Worm (Caenorhabditis elegans) whole organism, early embryonic: ENCODE data around the gene Y116A8C.24.
"Not testable (repeated sequence)": the region's sequence is repeated elsewhere in the genome, so short reads cannot be mapped to it uniquely, and the experiment has no call there.

Experiments used
- F13C5.2 ChIP-seq: sonication (generic microtip); optimal IDR thresholded peaks from 2 replicates; lab custom pipeline; 2017; ENCODE audit warnings: mild to moderate bottlenecking, missing genetic modification characterization, inconsistent platforms, missing compliant biosample characterization
- aly-1 ChIP-seq: sonication (generic microtip); optimal IDR thresholded peaks from 2 replicates; lab custom pipeline; 2016; ENCODE audit warnings: missing genetic modification characterization, missing compliant biosample characterization
- ama-1 ChIP-seq: fragments of 150-350 bp; optimal IDR thresholded peaks from 2 replicates; lab custom pipeline; 2014
- ceh-13 ChIP-seq: fragments of 200-800 bp; sonication (Bioruptor generic); optimal IDR thresholded peaks from 2 replicates; lab custom pipeline; 2018; ENCODE audit warnings: mild to moderate bottlenecking, missing genetic modification characterization, missing compliant biosample characterization
- ceh-36 ChIP-seq: sonication (generic microtip); optimal IDR thresholded peaks from 2 replicates; lab custom pipeline; 2016; ENCODE audit warnings: missing genetic modification characterization, inconsistent platforms, missing compliant biosample characterization
- ets-7 ChIP-seq: sonication (generic microtip); optimal IDR thresholded peaks from 2 replicates; lab custom pipeline; 2016; ENCODE audit warnings: missing genotype, missing genetic modification characterization, missing compliant biosample characterization
- hmg-4 ChIP-seq: fragments of 200-800 bp; sonication (Bioruptor generic); optimal IDR thresholded peaks from 2 replicates; lab custom pipeline; 2018; ENCODE audit warnings: mild to moderate bottlenecking, missing genetic modification characterization, missing compliant biosample characterization
- hnd-1 ChIP-seq: sonication (generic microtip); optimal IDR thresholded peaks from 2 replicates; lab custom pipeline; 2016; ENCODE audit warnings: missing genetic modification characterization, missing compliant biosample characterization
- tbx-11 ChIP-seq: fragments of 200-800 bp; sonication (Bioruptor generic); IDR thresholded peaks from 2 replicates; pipeline ENCODE4 v1.3.6; 2022; ENCODE audit warnings: missing genetic modification characterization, missing compliant biosample characterization
- tra-4 ChIP-seq: sonication (generic microtip); optimal IDR thresholded peaks from 2 replicates; lab custom pipeline; 2017; ENCODE audit warnings: missing genetic modification characterization, missing compliant biosample characterization

DNA sequence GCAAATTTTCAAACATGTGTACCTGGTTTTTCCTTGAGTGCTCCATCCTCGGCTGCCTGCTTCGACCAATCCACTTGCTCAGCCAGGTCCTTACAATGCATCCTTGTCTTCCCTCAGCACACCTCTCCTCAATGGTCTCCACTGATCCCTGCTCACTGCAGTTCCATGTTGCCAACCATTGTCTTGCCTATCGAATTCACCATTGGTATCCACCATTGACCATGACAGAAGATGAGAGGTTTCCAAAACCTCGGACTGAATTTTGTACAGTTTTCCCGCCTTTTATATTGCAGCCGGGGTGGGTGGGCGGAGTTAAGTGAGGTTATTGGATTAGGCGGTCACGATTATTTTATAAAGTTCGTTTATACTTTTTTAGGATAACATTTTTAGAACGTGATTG, 7.0 kb downstream of the Y116A8C.24 start, which contains the start of gene Y116A8C.467:
- TF ChIP-seq ceh-13 (GFP tag; lab: Kevin White, UChicago); ama-1; ceh-36; tbx-11; tra-4 (tag; lab: Kevin White, UChicago); hmg-4; F13C5.2 (tag; lab: Kevin White, UChicago); hnd-1 (tag; lab: Kevin White, UChicago); ets-7; aly-1: not testable (repeated sequence)
